Fruit fly (Drosophila melanogaster): ENCODE measurements around the gene Sptr.
A peak's percentile ranks its signal among the peaks of the same experiment; 100 is the strongest.

Gene Sptr

dm6 chrX:8455019-8455555, 9.2 kb downstream of the Sptr start, which contains the start of gene org-1 (continued):
- TF ChIP-seq CG11762 (GFP tag; optimal IDR thresholded peaks at IDR 0.05; ENCODE audit: insufficient read depth) (peak; percentile 84), CG10631 (GFP tag; optimal IDR thresholded peaks at IDR 0.05) (peak; percentile 91), pdm3 (GFP tag; optimal IDR thresholded peaks at IDR 0.05) (peak; percentile 90), Smox (GFP tag; optimal IDR thresholded peaks at IDR 0.05) (peak; percentile 59), Eip93F (GFP tag; optimal IDR thresholded peaks at IDR 0.05) (no peak), Hr39 (GFP tag; optimal IDR thresholded peaks at IDR 0.05) (peak; percentile 60), Eip78C (GFP tag) (peak; percentile 96), Gug (GFP tag; IDR thresholded peaks at IDR 0.05) (peak; percentile 92), cyc (GFP tag; optimal IDR thresholded peaks at IDR 0.05) (peak; percentile 75)

DNA sequence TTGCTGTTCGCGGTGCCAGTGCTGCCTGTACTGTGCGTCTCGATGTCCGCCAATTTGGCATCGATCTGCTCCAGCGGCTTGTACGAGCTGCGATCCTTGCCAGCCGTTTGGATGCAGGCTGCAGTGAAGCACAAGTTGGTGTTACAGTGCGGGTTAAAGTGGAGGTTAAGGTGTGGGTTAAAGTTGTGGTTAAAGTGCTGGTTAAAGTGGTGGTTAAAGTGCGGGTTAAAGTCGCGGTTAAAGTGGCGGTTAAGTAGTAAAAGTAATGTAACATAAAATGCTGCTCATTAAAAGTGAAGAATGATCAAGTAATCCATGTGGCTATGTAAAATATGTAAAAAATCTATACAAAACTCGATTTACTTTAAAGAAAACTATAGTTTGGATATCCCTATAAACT, 12.1 kb downstream of the Sptr start:
- TF ChIP-seq CG6854 (GFP tag; optimal IDR thresholded peaks at IDR 0.05) = no peak
- TF ChIP-seq Lpt (GFP tag; optimal IDR thresholded peaks at IDR 0.05) = no peak
- no peak for TF ChIP-seq Hr39 (GFP tag; optimal IDR thresholded peaks at IDR 0.05)
- no peak for TF ChIP-seq dsx (GFP tag; optimal IDR thresholded peaks at IDR 0.05; ENCODE audit: poor library complexity, severe bottlenecking)
- TF ChIP-seq salr (GFP tag; optimal IDR thresholded peaks at IDR 0.05) = no peak
- no peak for TF ChIP-seq CG8119 (GFP tag; IDR thresholded peaks at IDR 0.05)
- TF ChIP-seq pdm3 (GFP tag; optimal IDR thresholded peaks at IDR 0.05) = no peak
- TF ChIP-seq vri (GFP tag; optimal IDR thresholded peaks at IDR 0.05) = no peak
- no peak for TF ChIP-seq CG4318 (GFP tag; optimal IDR thresholded peaks at IDR 0.05)
- no peak for TF ChIP-seq Hr4 (GFP tag; optimal IDR thresholded peaks at IDR 0.05)
- no peak for TF ChIP-seq CG1621 (tag; optimal IDR thresholded peaks at IDR 0.05)
- TF ChIP-seq CG16779 (tag; optimal IDR thresholded peaks at IDR 0.05) = no peak
- no peak for TF ChIP-seq net (GFP tag; optimal IDR thresholded peaks at IDR 0.05)
- no peak for TF ChIP-seq CG11294 (GFP tag; IDR thresholded peaks at IDR 0.05)
- no peak for TF ChIP-seq CG8319 (GFP tag; optimal IDR thresholded peaks at IDR 0.05)
- no peak for TF ChIP-seq Sox102F (GFP tag; optimal IDR thresholded peaks at IDR 0.05)
- no peak for TF ChIP-seq Ets21C (GFP tag; optimal IDR thresholded peaks at IDR 0.05)

- TF ChIP-seq Met (GFP tag; optimal IDR thresholded peaks at IDR 0.05) (no peak), CG11294 (GFP tag; IDR thresholded peaks at IDR 0.05) (no peak), CG32006 (GFP tag; optimal IDR thresholded peaks at IDR 0.05) (no peak), Eip78C (GFP tag) (no peak), Hr38 (GFP tag; optimal IDR thresholded peaks at IDR 0.05) (no peak), achi (GFP tag; optimal IDR thresholded peaks at IDR 0.05) (no peak), CG8319 (GFP tag; optimal IDR thresholded peaks at IDR 0.05) (no peak), CG10669 (GFP tag; optimal IDR thresholded peaks at IDR 0.05) (no peak), Hr4 (GFP tag; optimal IDR thresholded peaks at IDR 0.05) (no peak), pdm3 (GFP tag; optimal IDR thresholded peaks at IDR 0.05) (no peak), acj6 (GFP tag; optimal IDR thresholded peaks at IDR 0.05) (no peak), CG6808 (GFP tag; optimal IDR thresholded peaks at IDR 0.05) (no peak), fd85E (GFP tag; optimal IDR thresholded peaks at IDR 0.05) (no peak), Ets21C (GFP tag; optimal IDR thresholded peaks at IDR 0.05) (no peak), dsx (GFP tag; optimal IDR thresholded peaks at IDR 0.05; ENCODE audit: poor library complexity, severe bottlenecking) (no peak), Eip75B (GFP tag; optimal IDR thresholded peaks at IDR 0.05) (no peak), CG16779 (tag; optimal IDR thresholded peaks at IDR 0.05) (no peak), spab (GFP tag; optimal IDR thresholded peaks at IDR 0.05) (no peak)
Measured at dm6 chrX:8450214-8450904, 13.9 kb downstream of the Sptr start.

- no peak for TF ChIP-seq Eip78C (GFP tag)
- no peak for TF ChIP-seq ss (GFP tag; optimal IDR thresholded peaks at IDR 0.05)
- TF ChIP-seq OdsH (GFP tag; optimal IDR thresholded peaks at IDR 0.05) = no peak
- no peak for TF ChIP-seq Blimp-1 (GFP tag; optimal IDR thresholded peaks at IDR 0.05)
- no peak for TF ChIP-seq CG1621 (tag; optimal IDR thresholded peaks at IDR 0.05)
Measured at dm6 chrX:8448171-8448570, 16.1 kb downstream of the Sptr start.

Data from whole organism, prepupa.